Fruit fly (Drosophila melanogaster) whole organism, wandering third instar larva: Measurements from ENCODE around the gene CG1542.

ENCODE experiments used
- Myc ChIP-seq: fragments of >200 bp; optimal IDR thresholded peaks from 2 replicates; lab custom pipeline; 2017
- Vsx2 ChIP-seq: fragments of 200-300, 225-300 bp; sonication (Bioruptor generic); optimal IDR thresholded peaks from 2 replicates; lab custom pipeline; 2018; ENCODE audit warnings: missing biosample characterization, missing genetic modification characterization; ENCODE audit not compliant: partially characterized antibody
- br ChIP-seq: fragments of 200-800 bp; sonication (Bioruptor generic); optimal IDR thresholded peaks from 2 replicates; lab custom pipeline; 2016; ENCODE audit warnings: missing biosample characterization, missing genetic modification characterization
- lola ChIP-seq: fragments of >200 bp; optimal IDR thresholded peaks from 2 replicates; lab custom pipeline; 2017; ENCODE audit warnings: missing biosample characterization, missing genetic modification characterization
- psq ChIP-seq: fragments of 200-800 bp; sonication (Bioruptor generic); optimal IDR thresholded peaks from 3 replicates; lab custom pipeline; 2017; ENCODE audit warnings: missing biosample characterization, mild to moderate bottlenecking, missing genetic modification characterization, moderate library complexity

DNA sequence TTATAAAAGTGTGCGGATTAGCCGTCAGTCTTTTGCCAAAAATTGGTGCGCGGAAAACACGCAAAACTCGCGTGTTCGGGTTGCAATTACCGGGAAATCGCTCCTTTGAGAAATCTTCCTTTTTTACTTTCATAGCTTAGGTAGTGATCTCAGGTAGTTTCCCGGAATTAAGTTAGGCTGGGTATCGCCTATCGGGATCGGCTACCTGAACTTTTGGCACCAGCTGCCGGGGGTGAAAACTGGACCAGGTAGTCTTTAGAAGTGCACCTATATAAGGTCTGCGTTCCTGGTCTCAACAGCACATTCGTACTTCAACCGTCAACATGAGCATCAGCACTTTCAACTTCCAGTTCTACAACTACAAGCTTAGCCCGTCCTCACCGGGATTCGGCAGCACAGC, 20.2 kb upstream of the CG1542 start, which contains the start of gene bnk:
- TF ChIP-seq Vsx2 (GFP tag; lab: Kevin White, UChicago): no peak
- TF ChIP-seq br (GFP tag; lab: Kevin White, UChicago): no peak
- TF ChIP-seq Myc (lab: Kevin White, UChicago): no peak
- TF ChIP-seq psq (GFP tag; lab: Kevin White, UChicago): no peak
- no peak for TF ChIP-seq lola (GFP tag; lab: Kevin White, UChicago)
